Fruit fly (Drosophila melanogaster) whole organism, pupa: ENCODE data around the gene CG31917.

ENCODE experiments used
- CG10348 ChIP-seq: fragments of 200-800 bp; sonication (Bioruptor generic); IDR thresholded peaks from 2 replicates; pipeline ENCODE4 v1.3.6; 2022; ENCODE audit warnings: missing biosample characterization, missing genetic modification characterization
- CG12605 ChIP-seq: fragments of 200-800 bp; sonication (Bioruptor generic); IDR thresholded peaks from 2 replicates; pipeline ENCODE4 v1.3.6; 2022; ENCODE audit warnings: missing biosample characterization, missing genetic modification characterization
- CG13204 ChIP-seq: fragments of 200-800 bp; sonication (Bioruptor generic); optimal IDR thresholded peaks from 2 replicates; lab custom pipeline; 2018; ENCODE audit warnings: missing biosample characterization, mild to moderate bottlenecking, missing genetic modification characterization, moderate library complexity
- CG14655 ChIP-seq: fragments of 200-800 bp; sonication (Bioruptor generic); optimal IDR thresholded peaks from 3 replicates; lab custom pipeline; 2017; ENCODE audit warnings: mild to moderate bottlenecking, missing biosample characterization, missing genetic modification reagents, missing genetic modification characterization
- CG15710 ChIP-seq: fragments of 200-800 bp; sonication (Bioruptor generic); optimal IDR thresholded peaks from 2 replicates; lab custom pipeline; 2018; ENCODE audit warnings: missing biosample characterization, mild to moderate bottlenecking, missing genetic modification characterization, moderate library complexity
- CG17806 ChIP-seq: fragments of 200-800 bp; sonication (Bioruptor generic); optimal IDR thresholded peaks from 2 replicates; lab custom pipeline; 2018; ENCODE audit warnings: missing biosample characterization, mild to moderate bottlenecking, missing genetic modification characterization, moderate library complexity
- CG32121 ChIP-seq: fragments of 200-800 bp; sonication (Bioruptor generic); IDR thresholded peaks from 2 replicates; pipeline ENCODE4 v1.3.6; 2022; ENCODE audit warnings: missing biosample characterization, missing genetic modification characterization
- CG34367 ChIP-seq: fragments of 200-800 bp; sonication (Bioruptor generic); optimal IDR thresholded peaks from 2 replicates; lab custom pipeline; 2018; ENCODE audit warnings: missing biosample characterization, mild to moderate bottlenecking, missing genetic modification characterization
- CG4496 ChIP-seq: fragments of 200-800 bp; sonication (Bioruptor generic); IDR thresholded peaks from 3 replicates; pipeline ENCODE4 v1.3.6; 2022; ENCODE audit warnings: missing biosample characterization, missing genetic modification characterization
- CG8159 ChIP-seq: fragments of 200-800 bp; sonication (Bioruptor generic); optimal IDR thresholded peaks from 3 replicates; lab custom pipeline; 2018; ENCODE audit warnings: missing biosample characterization, mild to moderate bottlenecking, missing genetic modification characterization, moderate library complexity
- CG8301 ChIP-seq: fragments of 200-800 bp; sonication (Bioruptor generic); optimal IDR thresholded peaks from 2 replicates; lab custom pipeline; 2018; ENCODE audit warnings: missing biosample characterization, mild to moderate bottlenecking, missing genetic modification characterization
- CG9948 ChIP-seq: fragments of 200-800 bp; sonication (Bioruptor generic); optimal IDR thresholded peaks from 2 replicates; lab custom pipeline; 2018; ENCODE audit warnings: missing biosample characterization, mild to moderate bottlenecking, missing genetic modification characterization, moderate library complexity
- D1 ChIP-seq: fragments of 200-800 bp; sonication (Bioruptor generic); optimal IDR thresholded peaks from 2 replicates; lab custom pipeline; 2018; ENCODE audit warnings: missing biosample characterization, mild to moderate bottlenecking, missing genetic modification characterization, moderate library complexity
- EcR ChIP-seq: fragments of 200-800 bp; sonication (Bioruptor generic); optimal IDR thresholded peaks from 3 replicates; lab custom pipeline; 2019; ENCODE audit warnings: missing biosample characterization, missing genetic modification characterization, mild to moderate bottlenecking, moderate library complexity, missing genetic modification reagents
- Ets98B ChIP-seq: fragments of 200-800 bp; sonication (Bioruptor generic); IDR thresholded peaks from 2 replicates; pipeline ENCODE4 v1.3.6; 2022; ENCODE audit warnings: missing biosample characterization, missing genetic modification characterization
- Pif1A ChIP-seq: fragments of 200-800 bp; sonication (Bioruptor generic); optimal IDR thresholded peaks from 3 replicates; lab custom pipeline; 2016; ENCODE audit warnings: missing biosample characterization, missing genetic modification characterization
- Pif1B ChIP-seq: fragments of 200-800 bp; sonication (Bioruptor generic); optimal IDR thresholded peaks from 3 replicates; lab custom pipeline; 2016; ENCODE audit warnings: missing biosample characterization, missing genetic modification characterization
- Snoo ChIP-seq: fragments of 200-800 bp; sonication (Bioruptor generic); optimal IDR thresholded peaks from 3 replicates; lab custom pipeline; 2017; ENCODE audit warnings: missing biosample characterization, mild to moderate bottlenecking, missing genetic modification characterization, inconsistent platforms
- fd96Ca ChIP-seq: fragments of 200-800 bp; sonication (Bioruptor generic); IDR thresholded peaks from 3 replicates; pipeline ENCODE4 v1.3.6; 2022; ENCODE audit warnings: missing biosample characterization, missing genetic modification characterization
- gl ChIP-seq: fragments of 200-800 bp; sonication (Bioruptor generic); optimal IDR thresholded peaks from 2 replicates; lab custom pipeline; 2018; ENCODE audit warnings: missing biosample characterization, mild to moderate bottlenecking, missing genetic modification characterization
- rn ChIP-seq: fragments of 200-800 bp; sonication (Bioruptor generic); IDR thresholded peaks from 2 replicates; pipeline ENCODE4 v1.3.6; 2022; ENCODE audit warnings: missing biosample characterization, missing genetic modification characterization

CG31917 gene

dm6 chr2L:5002031-5002430 lies 8.6 kb downstream of the CG31917 start:
- TF ChIP-seq CG14655 (GFP tag; lab: Kevin White, UChicago) (no peak), fd96Ca (GFP tag; lab: Robert Waterston, UW) (no peak), D1 (tag; lab: Kevin White, UChicago) (no peak), CG15710 (tag; lab: Kevin White, UChicago) (no peak), CG9948 (tag; lab: Kevin White, UChicago) (no peak), rn (GFP tag; lab: Robert Waterston, UW) (no peak), CG17806 (tag; lab: Kevin White, UChicago) (no peak), CG12605 (no peak), CG32121 (GFP tag; lab: Robert Waterston, UW) (no peak), CG4496 (GFP tag; lab: Robert Waterston, UW) (no peak), gl (tag; lab: Kevin White, UChicago) (no peak)

- no peak for TF ChIP-seq CG34367 (tag; lab: Kevin White, UChicago)
These were observed 9.1 kb downstream of the CG31917 start for dm6 chr2L:5001582-5001929.

dm6 chr2L:5000919-5001581 lies 9.6 kb downstream of the CG31917 start:
- TF ChIP-seq CG8301 (no peak), CG8159 (tag; lab: Kevin White, UChicago) (no peak), EcR (GFP tag; lab: Kevin White, UChicago) (no peak), rn (GFP tag; lab: Robert Waterston, UW) (peak; percentile 41; the same call in 1 of the 2 replicates), CG9948 (tag; lab: Kevin White, UChicago) (no peak), Pif1A (GFP tag; lab: Kevin White, UChicago) (no peak), Pif1B (GFP tag; lab: Kevin White, UChicago) (no peak), CG12605 (no peak), CG15710 (tag; lab: Kevin White, UChicago) (no peak), CG14655 (GFP tag; lab: Kevin White, UChicago) (no peak), CG17806 (tag; lab: Kevin White, UChicago) (no peak), CG32121 (GFP tag; lab: Robert Waterston, UW) (peak; percentile 33; the same call in 1 of the 2 replicates), CG34367 (tag; lab: Kevin White, UChicago) (no peak), D1 (tag; lab: Kevin White, UChicago) (no peak), CG4496 (GFP tag; lab: Robert Waterston, UW) (peak; percentile 70), CG10348 (GFP tag; lab: Robert Waterston, UW) (peak; percentile 42), Snoo (tag; lab: Kevin White, UChicago) (no peak), fd96Ca (GFP tag; lab: Robert Waterston, UW) (peak; percentile 60; the same call in 2 of the 3 replicates), CG13204 (GFP tag; lab: Kevin White, UChicago) (no peak), Ets98B (GFP tag; lab: Robert Waterston, UW) (peak; percentile 59), gl (tag; lab: Kevin White, UChicago) (no peak)

- no peak for TF ChIP-seq CG10348 (GFP tag; lab: Robert Waterston, UW)
- peak; percentile 70 for TF ChIP-seq CG8301
- peak; percentile 87 for TF ChIP-seq Pif1A (GFP tag; lab: Kevin White, UChicago)
- peak; percentile 69 for TF ChIP-seq fd96Ca (GFP tag; lab: Robert Waterston, UW)
- peak; percentile 91 for TF ChIP-seq CG8159 (tag; lab: Kevin White, UChicago)
- peak; percentile 87 for TF ChIP-seq CG9948 (tag; lab: Kevin White, UChicago)
- TF ChIP-seq CG12605, result peak; percentile 59; the same call in 1 of the 2 replicates
- 0 out of 2 replicates have a peak, but pooled peaks have one; percentile 7 for TF ChIP-seq rn (GFP tag; lab: Robert Waterston, UW)
- TF ChIP-seq EcR (GFP tag; lab: Kevin White, UChicago), result peak; percentile 47
- TF ChIP-seq CG17806 (tag; lab: Kevin White, UChicago), result peak; percentile 83
- TF ChIP-seq CG13204 (GFP tag; lab: Kevin White, UChicago), result peak; percentile 83
- TF ChIP-seq Snoo (tag; lab: Kevin White, UChicago), result peak; percentile 73
- TF ChIP-seq CG14655 (GFP tag; lab: Kevin White, UChicago), result peak; percentile 84
- peak; percentile 66 for TF ChIP-seq gl (tag; lab: Kevin White, UChicago)
- peak; percentile 66 for TF ChIP-seq Ets98B (GFP tag; lab: Robert Waterston, UW)
- peak; percentile 32 for TF ChIP-seq CG32121 (GFP tag; lab: Robert Waterston, UW)
- TF ChIP-seq CG15710 (tag; lab: Kevin White, UChicago), result peak; percentile 93
- TF ChIP-seq D1 (tag; lab: Kevin White, UChicago), result peak; percentile 85
- peak; percentile 63 for TF ChIP-seq CG4496 (GFP tag; lab: Robert Waterston, UW)
- peak; percentile 85 for TF ChIP-seq CG34367 (tag; lab: Kevin White, UChicago)
- peak; percentile 85 for TF ChIP-seq Pif1B (GFP tag; lab: Kevin White, UChicago)
These were observed 10.3 kb downstream of the CG31917 start for dm6 chr2L:5000287-5000871.

- peak; percentile 53 for TF ChIP-seq CG9948 (tag; lab: Kevin White, UChicago)
- peak; percentile 52 for TF ChIP-seq CG15710 (tag; lab: Kevin White, UChicago)
- TF ChIP-seq D1 (tag; lab: Kevin White, UChicago), result no peak
- peak; percentile 80 for TF ChIP-seq EcR (GFP tag; lab: Kevin White, UChicago)
- no peak for TF ChIP-seq CG13204 (GFP tag; lab: Kevin White, UChicago)
- peak; percentile 83 for TF ChIP-seq rn (GFP tag; lab: Robert Waterston, UW)
- peak; percentile 87 for TF ChIP-seq CG4496 (GFP tag; lab: Robert Waterston, UW)
- TF ChIP-seq CG17806 (tag; lab: Kevin White, UChicago), result peak; percentile 48
- TF ChIP-seq Ets98B (GFP tag; lab: Robert Waterston, UW), result peak; percentile 90
- TF ChIP-seq CG32121 (GFP tag; lab: Robert Waterston, UW), result peak; percentile 87
- peak; percentile 68 for TF ChIP-seq Pif1A (GFP tag; lab: Kevin White, UChicago)
- peak; percentile 54 for TF ChIP-seq CG34367 (tag; lab: Kevin White, UChicago)
- TF ChIP-seq gl (tag; lab: Kevin White, UChicago), result no peak
- TF ChIP-seq fd96Ca (GFP tag; lab: Robert Waterston, UW), result peak; percentile 92
- peak; percentile 78 for TF ChIP-seq CG8301
- peak; percentile 60 for TF ChIP-seq CG12605
- TF ChIP-seq CG8159 (tag; lab: Kevin White, UChicago), result peak; percentile 62
- peak; percentile 36; the same call in 1 of the 2 replicates for TF ChIP-seq CG10348 (GFP tag; lab: Robert Waterston, UW)
- peak; percentile 37 for TF ChIP-seq Snoo (tag; lab: Kevin White, UChicago)
- TF ChIP-seq Pif1B (GFP tag; lab: Kevin White, UChicago), result peak; percentile 65
- peak; percentile 84 for TF ChIP-seq CG14655 (GFP tag; lab: Kevin White, UChicago)
- TF ChIP-seq, all 21 proteins: peak for 18
These were observed 11.1 kb downstream of the CG31917 start for dm6 chr2L:4999389-5000032.
